Fruit fly (Drosophila melanogaster): ENCODE measurements around the gene CG44869.

DNA sequence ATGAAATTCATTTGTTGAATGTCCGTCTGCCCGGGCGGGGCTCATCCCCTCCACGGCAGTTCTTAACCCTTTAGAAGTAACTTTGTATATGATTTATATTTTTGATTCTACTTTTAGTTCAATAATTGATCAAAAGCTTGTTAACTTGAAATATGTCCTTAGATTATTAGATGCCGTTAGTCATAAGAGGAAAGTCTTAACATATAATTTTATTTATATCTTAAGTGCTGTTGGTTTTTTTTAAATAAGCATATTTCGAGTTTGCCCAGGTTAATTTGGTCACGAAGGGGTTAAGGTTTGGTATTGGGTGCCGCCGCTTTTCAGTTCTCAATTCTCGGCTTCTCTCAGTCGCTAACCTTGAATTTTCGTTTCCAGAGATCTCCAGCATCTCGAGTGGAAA lies 29.2 kb downstream of the CG44869 start:
- no peak for TF ChIP-seq psq (optimal IDR thresholded peaks at IDR 0.05)
- no peak for TF ChIP-seq EcR (GFP tag; optimal IDR thresholded peaks at IDR 0.05)
